Worm (Caenorhabditis elegans): Measurements from ENCODE around the gene T28F3.8.

T28F3.8 gene

ce11 chrIV:17263714-17264113 lies 43.4 kb downstream of the T28F3.8 start (continued):
- peak; percentile 95 for TF ChIP-seq pqm-1 (tag; optimal IDR thresholded peaks at IDR 0.05)
- TF ChIP-seq lin-15B (tag; optimal IDR thresholded peaks at IDR 0.05), result no peak
- no peak for TF ChIP-seq nhr-237 (tag; optimal IDR thresholded peaks at IDR 0.05)
- no peak for TF ChIP-seq nhr-42 (GFP tag; IDR thresholded peaks at IDR 0.05)
- no peak for TF ChIP-seq ceh-28 (tag; optimal IDR thresholded peaks at IDR 0.05)
- no peak for TF ChIP-seq lim-7 (GFP tag; IDR thresholded peaks at IDR 0.05)
- no peak for TF ChIP-seq ceh-62 (tag; optimal IDR thresholded peaks at IDR 0.05)
- TF ChIP-seq F37D6.2 (tag; optimal IDR thresholded peaks at IDR 0.05), result no peak
- peak in 1 of 2 experiments; percentile 22 for TF ChIP-seq unc-62 (GFP tag; optimal IDR thresholded peaks at IDR 0.05 in 1 of 2)
- TF ChIP-seq unc-62 (tag; optimal IDR thresholded peaks at IDR 0.05), result no peak
- no peak for TF ChIP-seq zip-11 (GFP tag; IDR thresholded peaks at IDR 0.05)
- TF ChIP-seq mxl-2 (GFP tag; conservative IDR thresholded peaks at IDR 0.05), result no peak
- TF ChIP-seq lin-13 (GFP tag; optimal IDR thresholded peaks at IDR 0.05), result peak; percentile 0
- no peak for TF ChIP-seq dmd-8 (GFP tag; IDR thresholded peaks at IDR 0.05)
- no peak for TF ChIP-seq rbr-2 (tag; optimal IDR thresholded peaks at IDR 0.05)
- TF ChIP-seq aha-1 (tag), result peak; percentile 90
- TF ChIP-seq Y105C5A.15 (GFP tag; IDR thresholded peaks at IDR 0.05), result no peak
- no peak for TF ChIP-seq arid-1 (GFP tag; conservative IDR thresholded peaks at IDR 0.05)
- peak in 1 of 2 experiments; percentile 54 for TF ChIP-seq daf-16 (GFP tag; optimal IDR thresholded peaks at IDR 0.05)
- TF ChIP-seq daf-16 (tag; optimal IDR thresholded peaks at IDR 0.05), result peak; percentile 96
- 0 out of 2 replicates have a peak, but pooled peaks have one; percentile 63 for TF ChIP-seq tra-1 (GFP tag; IDR thresholded peaks at IDR 0.05)
- peak; percentile 91 for TF ChIP-seq dmd-6 (GFP tag; IDR thresholded peaks at IDR 0.05)
- TF ChIP-seq nhr-10 (tag; optimal IDR thresholded peaks at IDR 0.05), result no peak
- TF ChIP-seq snpc-1.2 (GFP tag; IDR thresholded peaks at IDR 0.05), result no peak
- peak; percentile 46; the same call in 1 of the 2 replicates for TF ChIP-seq lin-1 (GFP tag; IDR thresholded peaks at IDR 0.05)
- no peak for TF ChIP-seq T20F7.1 (GFP tag; optimal IDR thresholded peaks at IDR 0.05)
- no peak for TF ChIP-seq zag-1 (tag; optimal IDR thresholded peaks at IDR 0.05)
- TF ChIP-seq lin-39 (tag; optimal IDR thresholded peaks at IDR 0.05), result no peak
- no peak for TF ChIP-seq nhr-111 (GFP tag; optimal IDR thresholded peaks at IDR 0.05)
- no peak for TF ChIP-seq hmg-1.1 (GFP tag; IDR thresholded peaks at IDR 0.05)
- TF ChIP-seq mes-2 (tag; optimal IDR thresholded peaks at IDR 0.05; ENCODE audit: poor library complexity, severe bottlenecking), result peak; percentile 24
- TF ChIP-seq gei-8 (GFP tag; optimal IDR thresholded peaks at IDR 0.05), result no peak
- no peak for TF ChIP-seq egl-27 (tag; optimal IDR thresholded peaks at IDR 0.05)
- TF ChIP-seq ceh-82 (tag; optimal IDR thresholded peaks at IDR 0.05), result no peak
- no peak for TF ChIP-seq ceh-20 (GFP tag; IDR thresholded peaks at IDR 0.05)
- no peak for TF ChIP-seq ctbp-1 (GFP tag; IDR thresholded peaks at IDR 0.05)
- TF ChIP-seq hif-1 (tag; optimal IDR thresholded peaks at IDR 0.05), result peak; percentile 7 to 96
- no peak for TF ChIP-seq ces-1 (GFP tag; optimal IDR thresholded peaks at IDR 0.05)
- TF ChIP-seq cey-2 (tag; optimal IDR thresholded peaks at IDR 0.05; ENCODE audit: borderline replicate concordance, insufficient read depth), result no peak
- TF ChIP-seq F44E2.7 (GFP tag; IDR thresholded peaks at IDR 0.05), result no peak
- no peak for TF ChIP-seq R02D3.7 (tag; optimal IDR thresholded peaks at IDR 0.05)
- TF ChIP-seq daf-19 (GFP tag; conservative IDR thresholded peaks at IDR 0.05), result no peak
- TF ChIP-seq nhr-41 (GFP tag; IDR thresholded peaks at IDR 0.05), result 0 out of 2 replicates have a peak, but pooled peaks have one; percentile 25
- TF ChIP-seq nhr-48 (tag; optimal IDR thresholded peaks at IDR 0.05), result peak; percentile 75
- no peak for TF ChIP-seq Y48G9A.11 (GFP tag; IDR thresholded peaks at IDR 0.05)
- no peak for TF ChIP-seq spr-3 (GFP tag; optimal IDR thresholded peaks at IDR 0.05)
- TF ChIP-seq unc-130 (GFP tag; optimal IDR thresholded peaks at IDR 0.05), result no peak
- no peak for TF ChIP-seq zfp-2 (tag; optimal IDR thresholded peaks at IDR 0.05)
- TF ChIP-seq mdl-1 (tag; optimal IDR thresholded peaks at IDR 0.05), result peak; percentile 20 to 79
- TF ChIP-seq ama-1 (optimal IDR thresholded peaks at IDR 0.05), result peak; percentile 84
- TF ChIP-seq mep-1 (tag; optimal IDR thresholded peaks at IDR 0.05), result peak; percentile 45
- TF ChIP-seq pha-4 (GFP tag; IDR thresholded peaks at IDR 0.05), result no peak
- no peak for TF ChIP-seq pha-4 (tag; optimal IDR thresholded peaks at IDR 0.05)
